Worm (Caenorhabditis elegans): ENCODE measurements around the gene lips-1.

lips-1 gene

ce11 chrX:12476412-12476811 is 16.2 kb upstream of the lips-1 start:
- no peak for TF ChIP-seq ceh-82 (tag; optimal IDR thresholded peaks at IDR 0.05)
- no peak for TF ChIP-seq unc-39 (tag; optimal IDR thresholded peaks at IDR 0.05)
- TF ChIP-seq ztf-11 (tag; optimal IDR thresholded peaks at IDR 0.05), result no peak
- TF ChIP-seq elt-3 (tag; optimal IDR thresholded peaks at IDR 0.05), result no peak
- TF ChIP-seq elt-2 (tag; optimal IDR thresholded peaks at IDR 0.05), result no peak
- no peak for TF ChIP-seq pha-4 (tag; optimal IDR thresholded peaks at IDR 0.05)
- TF ChIP-seq lin-15B (tag; optimal IDR thresholded peaks at IDR 0.05), result no peak

- no peak for TF ChIP-seq ceh-82 (tag; optimal IDR thresholded peaks at IDR 0.05)
- TF ChIP-seq ceh-28 (tag; optimal IDR thresholded peaks at IDR 0.05), result no peak
- no peak for TF ChIP-seq nfya-1 (tag; optimal IDR thresholded peaks at IDR 0.05; ENCODE audit: insufficient read depth)
- no peak for TF ChIP-seq nhr-11 (tag; optimal IDR thresholded peaks at IDR 0.05)
- no peak for TF ChIP-seq hmg-11 (tag; optimal IDR thresholded peaks at IDR 0.05)
- no peak for TF ChIP-seq zag-1 (tag; optimal IDR thresholded peaks at IDR 0.05)
- TF ChIP-seq elt-1 (tag; optimal IDR thresholded peaks at IDR 0.05), result no peak
- no peak for TF ChIP-seq eor-1 (tag; optimal IDR thresholded peaks at IDR 0.05)
- TF ChIP-seq nhr-77 (tag; optimal IDR thresholded peaks at IDR 0.05), result no peak
- no peak for TF ChIP-seq ztf-11 (tag; optimal IDR thresholded peaks at IDR 0.05)
- no peak for TF ChIP-seq nhr-67 (tag; optimal IDR thresholded peaks at IDR 0.05)
- TF ChIP-seq lin-15B (tag; optimal IDR thresholded peaks at IDR 0.05), result no peak
- TF ChIP-seq R02D3.7 (tag; optimal IDR thresholded peaks at IDR 0.05), result no peak
- TF ChIP-seq pha-4 (tag; optimal IDR thresholded peaks at IDR 0.05), result no peak
- no peak for TF ChIP-seq fkh-10 (GFP tag; optimal IDR thresholded peaks at IDR 0.05)
- TF ChIP-seq mdl-1 (tag; optimal IDR thresholded peaks at IDR 0.05), result no peak
- TF ChIP-seq nhr-23 (tag; optimal IDR thresholded peaks at IDR 0.05), result no peak
- TF ChIP-seq egl-5 (tag; optimal IDR thresholded peaks at IDR 0.05), result no peak
- TF ChIP-seq tbx-2 (tag; optimal IDR thresholded peaks at IDR 0.05), result no peak
Measured at ce11 chrX:12477341-12477740, 15.2 kb upstream of the lips-1 start, which contains the start of gene F45E6.1. TSS of gene F45E6.1 (minus strand) at chrX:12477441.

DNA sequence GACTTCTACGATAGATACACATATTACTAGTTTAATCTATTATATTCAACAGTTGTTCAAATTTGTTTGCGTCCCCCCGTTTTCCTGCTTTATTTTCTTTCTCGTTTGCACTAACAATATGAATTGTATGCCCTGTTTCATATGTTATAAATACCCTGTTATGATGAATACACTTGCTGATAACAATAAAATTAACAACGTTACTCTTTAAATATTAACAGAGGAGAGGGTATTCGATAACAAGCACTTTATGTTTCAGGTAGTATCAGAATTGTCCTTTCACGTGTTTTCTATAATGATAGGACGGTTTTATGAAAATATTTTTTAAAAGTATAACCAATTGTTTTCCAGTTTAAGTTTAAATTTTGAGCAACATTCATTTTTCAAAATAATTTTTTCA is 14.1 kb upstream of the lips-1 start:
- TF ChIP-seq daf-12 (tag; optimal IDR thresholded peaks at IDR 0.05), result no peak
- TF ChIP-seq pha-4 (tag; optimal IDR thresholded peaks at IDR 0.05), result peak; percentile 70
- TF ChIP-seq nhr-67 (tag; optimal IDR thresholded peaks at IDR 0.05), result no peak
- TF ChIP-seq elt-2 (tag; optimal IDR thresholded peaks at IDR 0.05), result peak; percentile 42
- no peak for TF ChIP-seq aly-2 (tag; optimal IDR thresholded peaks at IDR 0.05)
- no peak for TF ChIP-seq ceh-16 (tag; optimal IDR thresholded peaks at IDR 0.05)
- TF ChIP-seq pqm-1 (tag; optimal IDR thresholded peaks at IDR 0.05), result peak; percentile 60

DNA sequence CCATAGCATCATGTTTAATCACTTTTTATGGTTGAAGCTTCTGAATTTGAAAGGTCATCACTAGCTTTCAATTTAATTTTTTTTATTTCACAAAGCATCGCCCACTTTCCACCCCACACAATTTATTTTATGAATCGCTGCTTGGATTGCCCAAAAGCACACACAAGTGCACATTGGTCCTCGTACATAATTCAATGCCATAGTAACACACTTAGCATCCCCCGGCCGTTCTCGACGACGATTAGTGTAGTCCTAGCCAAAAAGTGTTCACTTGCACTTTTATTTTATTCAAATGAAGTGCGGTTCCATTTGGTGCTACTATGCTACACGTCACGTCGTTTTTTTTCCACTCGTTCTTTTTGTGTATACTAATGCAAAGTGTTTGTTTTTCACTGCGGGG is 13.5 kb upstream of the lips-1 start:
- TF ChIP-seq nhr-25 (tag; optimal IDR thresholded peaks at IDR 0.05), result no peak
- TF ChIP-seq pha-4 (tag; optimal IDR thresholded peaks at IDR 0.05), result no peak
- no peak for TF ChIP-seq lin-39 (tag; optimal IDR thresholded peaks at IDR 0.05)
- TF ChIP-seq aly-2 (tag; optimal IDR thresholded peaks at IDR 0.05), result no peak
- TF ChIP-seq nhr-77 (tag; optimal IDR thresholded peaks at IDR 0.05), result no peak
- no peak for TF ChIP-seq ceh-82 (tag; optimal IDR thresholded peaks at IDR 0.05)

ce11 chrX:12480447-12480998 is 12.0 kb upstream of the lips-1 start, which contains the start of gene atf-6:
TSS of gene atf-6 (plus strand) at chrX:12480948.
- peak; percentile 53 for TF ChIP-seq skn-1 (tag; optimal IDR thresholded peaks at IDR 0.05)
- TF ChIP-seq ceh-82 (tag; optimal IDR thresholded peaks at IDR 0.05), result no peak
- TF ChIP-seq ceh-16 (tag; optimal IDR thresholded peaks at IDR 0.05), result no peak
- TF ChIP-seq egl-5 (tag; optimal IDR thresholded peaks at IDR 0.05), result no peak
- no peak for TF ChIP-seq ztf-11 (tag; optimal IDR thresholded peaks at IDR 0.05)
- no peak for TF ChIP-seq fkh-2 (tag; optimal IDR thresholded peaks at IDR 0.05)
- TF ChIP-seq daf-12 (tag; optimal IDR thresholded peaks at IDR 0.05), result no peak
- TF ChIP-seq elt-2 (tag; optimal IDR thresholded peaks at IDR 0.05), result peak; percentile 78
- TF ChIP-seq snpc-4 (tag; optimal IDR thresholded peaks at IDR 0.05), result peak; percentile 43
- peak; percentile 97 for TF ChIP-seq hmg-11 (tag; optimal IDR thresholded peaks at IDR 0.05)
- TF ChIP-seq nhr-76 (tag; optimal IDR thresholded peaks at IDR 0.05), result no peak
- TF ChIP-seq lsy-12 (tag; optimal IDR thresholded peaks at IDR 0.05), result peak; percentile 94
- TF ChIP-seq egl-27 (tag; optimal IDR thresholded peaks at IDR 0.05), result no peak
- TF ChIP-seq lin-39 (tag; optimal IDR thresholded peaks at IDR 0.05), result peak; percentile 99
- TF ChIP-seq lin-15B (tag; optimal IDR thresholded peaks at IDR 0.05), result peak; percentile 78
- peak; percentile 84 for TF ChIP-seq nfya-1 (tag; optimal IDR thresholded peaks at IDR 0.05; ENCODE audit: insufficient read depth)
- no peak for TF ChIP-seq pqm-1 (tag; optimal IDR thresholded peaks at IDR 0.05)
- TF ChIP-seq zag-1 (tag; optimal IDR thresholded peaks at IDR 0.05), result no peak
- no peak for TF ChIP-seq nhr-11 (tag; optimal IDR thresholded peaks at IDR 0.05)
- TF ChIP-seq ceh-28 (tag; optimal IDR thresholded peaks at IDR 0.05), result peak; percentile 61
- TF ChIP-seq nhr-77 (tag; optimal IDR thresholded peaks at IDR 0.05), result no peak
- TF ChIP-seq ama-1 (optimal IDR thresholded peaks at IDR 0.05), result no peak
- TF ChIP-seq eor-1 (tag; optimal IDR thresholded peaks at IDR 0.05), result no peak
- TF ChIP-seq unc-39 (tag; optimal IDR thresholded peaks at IDR 0.05), result no peak
- TF ChIP-seq nhr-25 (tag; optimal IDR thresholded peaks at IDR 0.05), result peak; percentile 82
- no peak for TF ChIP-seq ceh-9 (tag; optimal IDR thresholded peaks at IDR 0.05)
- TF ChIP-seq elt-1 (tag; optimal IDR thresholded peaks at IDR 0.05), result peak; percentile 60
- peak; percentile 65 for TF ChIP-seq nhr-43 (tag; optimal IDR thresholded peaks at IDR 0.05; ENCODE audit: poor library complexity, severe bottlenecking)
- TF ChIP-seq ZK546.5 (tag; optimal IDR thresholded peaks at IDR 0.05), result no peak
- no peak for TF ChIP-seq nhr-237 (tag; optimal IDR thresholded peaks at IDR 0.05)
- no peak for TF ChIP-seq mdl-1 (tag; optimal IDR thresholded peaks at IDR 0.05)
- TF ChIP-seq sea-2 (GFP tag; optimal IDR thresholded peaks at IDR 0.05), result no peak
- TF ChIP-seq fos-1 (tag; optimal IDR thresholded peaks at IDR 0.05), result no peak
- TF ChIP-seq aly-2 (tag; optimal IDR thresholded peaks at IDR 0.05), result no peak
- TF ChIP-seq tbx-2 (tag; optimal IDR thresholded peaks at IDR 0.05), result peak; percentile 79
- TF ChIP-seq fkh-10 (GFP tag; optimal IDR thresholded peaks at IDR 0.05), result no peak
